Fruit fly (Drosophila melanogaster) Kc167 (cell line): ENCODE results near the gene CG6878.

Source experiments
- Sin3A ChIP-seq: fragments of >200 bp; optimal IDR thresholded peaks from 2 replicates; lab custom pipeline; 2018; ENCODE audit warnings: missing external identifiers
- psq ChIP-seq: fragments of >200 bp; optimal IDR thresholded peaks from 2 replicates; lab custom pipeline; 2017; ENCODE audit warnings: missing external identifiers

- TF ChIP-seq Sin3A (no peak), psq (no peak)
Observed at dm6 chr3L:15171769-15172403, 10.3 kb downstream of the CG6878 start.
